Fruit fly (Drosophila melanogaster): ENCODE results near the gene skd.

Gene skd

dm6 chr3L:21047037-21047436 is 19.8 kb upstream of the skd start (continued):
- TF ChIP-seq sr (GFP tag; IDR thresholded peaks at IDR 0.05) (no peak), CG7839 (tag; optimal IDR thresholded peaks at IDR 0.05) (peak; percentile 54), az2 (GFP tag; optimal IDR thresholded peaks at IDR 0.05) (peak; percentile 58), CG8359 (GFP tag; optimal IDR thresholded peaks at IDR 0.05; ENCODE audit: borderline replicate concordance) (no peak), CG9215 (GFP tag; IDR thresholded peaks at IDR 0.05) (peak; percentile 77), emc (GFP tag; optimal IDR thresholded peaks at IDR 0.05) (no peak), stc (GFP tag; IDR thresholded peaks at IDR 0.05) (peak; percentile 30; the same call in 1 of the 2 replicates), gcm (GFP tag; optimal IDR thresholded peaks at IDR 0.05) (peak; percentile 52), Awh (GFP tag; IDR thresholded peaks at IDR 0.05) (0 out of 2 replicates have a peak, but pooled peaks have one; percentile 42), Side (GFP tag; optimal IDR thresholded peaks at IDR 0.05) (no peak), tll (GFP tag; optimal IDR thresholded peaks at IDR 0.05) (no peak), CG14965 (GFP tag; optimal IDR thresholded peaks at IDR 0.05; ENCODE audit: borderline replicate concordance) (no peak), CG15514 (GFP tag; optimal IDR thresholded peaks at IDR 0.05) (no peak), onecut (GFP tag; IDR thresholded peaks at IDR 0.05) (0 out of 2 replicates have a peak, but pooled peaks have one; percentile 26), CG17328 (GFP tag; IDR thresholded peaks at IDR 0.05) (peak; percentile 72), NfI (GFP tag; optimal IDR thresholded peaks at IDR 0.05) (no peak), Antp (GFP tag; optimal IDR thresholded peaks at IDR 0.05) (no peak), Meics (GFP tag; optimal IDR thresholded peaks at IDR 0.05) (peak; percentile 28), Hr51 (GFP tag; optimal IDR thresholded peaks at IDR 0.05) (peak in 1 of 2 experiments; percentile 59), Dp (GFP tag; optimal IDR thresholded peaks at IDR 0.05) (no peak), tup (GFP tag; optimal IDR thresholded peaks at IDR 0.05) (peak; percentile 3), phol (tag; optimal IDR thresholded peaks at IDR 0.05) (peak; percentile 50), wdn (GFP tag; IDR thresholded peaks at IDR 0.05) (no peak), CG10147 (GFP tag; optimal IDR thresholded peaks at IDR 0.05) (peak; percentile 11), Dip2 (GFP tag; IDR thresholded peaks at IDR 0.05) (no peak), lov (optimal IDR thresholded peaks at IDR 0.05) (no peak), lov (GFP tag; IDR thresholded peaks at IDR 0.05) (0 out of 3 replicates have a peak, but pooled peaks have one; percentile 37), CG15073 (GFP tag; optimal IDR thresholded peaks at IDR 0.05) (no peak), disco-r (GFP tag; optimal IDR thresholded peaks at IDR 0.05) (no peak), z (GFP tag; IDR thresholded peaks at IDR 0.05) (no peak), CG4360 (GFP tag; IDR thresholded peaks at IDR 0.05) (peak; percentile 26; the same call in 1 of the 2 replicates), maf-S (GFP tag; optimal IDR thresholded peaks at IDR 0.05) (no peak), CG2712 (tag; optimal IDR thresholded peaks at IDR 0.05) (peak; percentile 77), btn (GFP tag; optimal IDR thresholded peaks at IDR 0.05) (no peak), CG2875 (GFP tag; optimal IDR thresholded peaks at IDR 0.05) (peak; percentile 17), gce (GFP tag; IDR thresholded peaks at IDR 0.05) (no peak), Ravus (GFP tag; IDR thresholded peaks at IDR 0.05) (no peak), Spps (tag; optimal IDR thresholded peaks at IDR 0.05) (peak; percentile 20), slp2 (GFP tag; optimal IDR thresholded peaks at IDR 0.05) (no peak), al (GFP tag; IDR thresholded peaks at IDR 0.05) (no peak), CG9797 (GFP tag; optimal IDR thresholded peaks at IDR 0.05) (no peak), Ada2b (GFP tag; IDR thresholded peaks at IDR 0.05) (no peak), CG8944 (GFP tag; optimal IDR thresholded peaks at IDR 0.05) (no peak), CG18764 (GFP tag; optimal IDR thresholded peaks at IDR 0.05) (peak; percentile 8), ttk (GFP tag; IDR thresholded peaks at IDR 0.05) (no peak), CG8281 (tag; optimal IDR thresholded peaks at IDR 0.05) (no peak), Mad (GFP tag; optimal IDR thresholded peaks at IDR 0.05) (no peak), exex (tag; optimal IDR thresholded peaks at IDR 0.05) (no peak), sug (tag; optimal IDR thresholded peaks at IDR 0.05) (no peak), aop (GFP tag; IDR thresholded peaks at IDR 0.05) (no peak), zen2 (GFP tag; IDR thresholded peaks at IDR 0.05; ENCODE audit: partially characterized antibody) (no peak)
